Fruit fly (Drosophila melanogaster) whole organism, embryonic: Measurements from ENCODE around the gene Sec15.

Experiments used
- Adf1 ChIP-seq: fragments of 200-800 bp; sonication (Bioruptor generic); IDR thresholded peaks from 2 replicates; pipeline ENCODE4 v1.3.6; 2022; ENCODE audit warnings: missing biosample characterization, missing genetic modification characterization
- Atf-2 ChIP-seq: fragments of 200-800 bp; sonication (Bioruptor generic); optimal IDR thresholded peaks from 2 replicates; lab custom pipeline; 2016; ENCODE audit warnings: missing biosample characterization, missing genetic modification characterization
- BEAF-32 ChIP-seq: fragments of 200-800 bp; sonication (Bioruptor generic); optimal IDR thresholded peaks from 3 replicates; lab custom pipeline; 2017; ENCODE audit warnings: missing biosample characterization, missing genetic modification characterization, mild to moderate bottlenecking, moderate library complexity, missing genetic modification reagents
- CG10543 ChIP-seq: fragments of 200-800 bp; sonication (Bioruptor generic); optimal IDR thresholded peaks from 3 replicates; lab custom pipeline; 2017; ENCODE audit warnings: missing biosample characterization, mild to moderate bottlenecking, missing genetic modification characterization, moderate library complexity
- CG10565 ChIP-seq: fragments of 200-800 bp; sonication (Bioruptor generic); optimal IDR thresholded peaks from 3 replicates; lab custom pipeline; 2016; ENCODE audit warnings: missing biosample characterization, mild to moderate bottlenecking, missing genetic modification characterization
- CG11247 ChIP-seq: fragments of 200-800 bp; sonication (Bioruptor generic); IDR thresholded peaks from 2 replicates; pipeline ENCODE4 v1.3.6; 2022; ENCODE audit warnings: missing biosample characterization, missing genetic modification characterization
- CG1233 ChIP-seq: fragments of 200-800 bp; sonication (Bioruptor generic); optimal IDR thresholded peaks from 4 replicates; lab custom pipeline; 2018; ENCODE audit warnings: missing biosample characterization, mild to moderate bottlenecking, missing genetic modification characterization
- CG15269 ChIP-seq: fragments of 200-800 bp; sonication (Bioruptor generic); optimal IDR thresholded peaks from 2 replicates; lab custom pipeline; 2018; ENCODE audit warnings: missing biosample characterization, mild to moderate bottlenecking, missing genetic modification characterization, moderate library complexity
- CG15601 ChIP-seq: fragments of 200-800 bp; sonication (Bioruptor generic); optimal IDR thresholded peaks from 3 replicates; lab custom pipeline; 2019; ENCODE audit warnings: missing biosample characterization, mild to moderate bottlenecking, missing genetic modification characterization, moderate library complexity
- CG17186 ChIP-seq: fragments of 200-800 bp; sonication (Bioruptor generic); optimal IDR thresholded peaks from 3 replicates; lab custom pipeline; 2017; ENCODE audit warnings: missing biosample characterization, missing genetic modification reagents, missing genetic modification characterization
- CG17612 ChIP-seq: fragments of 200-800 bp; sonication (Bioruptor generic); IDR thresholded peaks from 2 replicates; pipeline ENCODE4 v1.3.6; 2022; ENCODE audit warnings: missing biosample characterization, missing genetic modification characterization
- CG18262 ChIP-seq: fragments of 200-800 bp; optimal IDR thresholded peaks from 3 replicates; lab custom pipeline; 2019; ENCODE audit warnings: missing biosample characterization, mild to moderate bottlenecking, missing genetic modification characterization, moderate library complexity
- CG18764 ChIP-seq: fragments of 200-800 bp; sonication (Bioruptor generic); optimal IDR thresholded peaks from 3 replicates; lab custom pipeline; 2016; ENCODE audit warnings: missing biosample characterization, missing genetic modification characterization
- CG3163 ChIP-seq: fragments of 200-800 bp; sonication (Bioruptor generic); optimal IDR thresholded peaks from 3 replicates; lab custom pipeline; 2016; ENCODE audit warnings: missing biosample characterization, missing genetic modification characterization
- CG42726 ChIP-seq: fragments of 200-800 bp; sonication (Bioruptor generic); IDR thresholded peaks from 2 replicates; pipeline ENCODE4 v1.3.6; 2022; ENCODE audit warnings: missing biosample characterization, missing genetic modification characterization; ENCODE audit not compliant: partially characterized antibody
- CG4820 ChIP-seq: fragments of 200-800 bp; sonication (Bioruptor generic); optimal IDR thresholded peaks from 3 replicates; lab custom pipeline; 2016; ENCODE audit warnings: missing biosample characterization, missing genetic modification characterization
- CG5245 ChIP-seq: fragments of 200-800 bp; sonication (Bioruptor generic); optimal IDR thresholded peaks from 3 replicates; lab custom pipeline; 2016; ENCODE audit warnings: missing biosample characterization, missing genetic modification characterization
- CG8944 ChIP-seq: fragments of 200-800 bp; sonication (Bioruptor generic); optimal IDR thresholded peaks from 3 replicates; lab custom pipeline; 2016; ENCODE audit warnings: missing biosample characterization, missing genetic modification characterization
- Deaf1 ChIP-seq: fragments of 200-800 bp; optimal IDR thresholded peaks from 3 replicates; lab custom pipeline; 2019; ENCODE audit warnings: missing biosample characterization, mild to moderate bottlenecking, missing genetic modification characterization, moderate library complexity
- Doc3 ChIP-seq: fragments of 200-800 bp; sonication (Bioruptor generic); IDR thresholded peaks from 3 replicates; pipeline ENCODE4 v1.3.6; 2022; ENCODE audit warnings: missing biosample characterization, missing genetic modification characterization; ENCODE audit not compliant: partially characterized antibody
- E2f1 ChIP-seq: fragments of 200-800 bp; sonication (Bioruptor generic); IDR thresholded peaks from 2 replicates; pipeline ENCODE4 v1.3.6; 2022; ENCODE audit warnings: missing biosample characterization, missing genetic modification characterization
- Fer2 ChIP-seq: fragments of 200-800 bp; sonication (Bioruptor generic); optimal IDR thresholded peaks from 2 replicates; lab custom pipeline; 2018; ENCODE audit warnings: missing biosample characterization, mild to moderate bottlenecking, missing genetic modification characterization, moderate library complexity
- HLH4C ChIP-seq: fragments of 200-800 bp; sonication (Bioruptor generic); IDR thresholded peaks from 3 replicates; pipeline ENCODE4 v1.3.6; 2022; ENCODE audit warnings: missing biosample characterization, missing genetic modification characterization; ENCODE audit not compliant: partially characterized antibody
- Kr ChIP-seq: fragments of 200-800 bp; sonication (Bioruptor generic); optimal IDR thresholded peaks from 2 replicates; lab custom pipeline; 2017; ENCODE audit warnings: missing biosample characterization, mild to moderate bottlenecking, missing genetic modification characterization
- Oaz ChIP-seq: fragments of 200-800 bp; sonication (Bioruptor generic); IDR thresholded peaks from 2 replicates; pipeline ENCODE4 v1.3.6; 2022; ENCODE audit warnings: missing biosample characterization, missing genetic modification characterization
- Ssrp ChIP-seq: fragments of 200-800 bp; sonication (Bioruptor generic); optimal IDR thresholded peaks from 2 replicates; lab custom pipeline; 2018; ENCODE audit warnings: missing biosample characterization, mild to moderate bottlenecking, missing genetic modification characterization, moderate library complexity
- ato ChIP-seq: fragments of 200-800 bp; sonication (Bioruptor generic); IDR thresholded peaks from 2 replicates; pipeline ENCODE4 v1.3.6; 2022; ENCODE audit warnings: missing biosample characterization, missing genetic modification characterization; ENCODE audit not compliant: partially characterized antibody
- br ChIP-seq: fragments of >200 bp; optimal IDR thresholded peaks from 2 replicates; lab custom pipeline; 2017
- chinmo ChIP-seq: fragments of 200-800 bp; sonication (Bioruptor generic); IDR thresholded peaks from 4 replicates; pipeline ENCODE4 v1.3.6; 2022; ENCODE audit warnings: missing biosample characterization, missing genetic modification characterization; ENCODE audit not compliant: partially characterized antibody
- croc ChIP-seq: fragments of 200-800 bp; sonication (Bioruptor generic); conservative IDR thresholded peaks from 3 replicates; pipeline ENCODE4 v1.3.6; 2022; ENCODE audit warnings: missing biosample characterization, missing genetic modification characterization
- cwo ChIP-seq: fragments of 200-800 bp; sonication (Bioruptor generic); optimal IDR thresholded peaks from 3 replicates; lab custom pipeline; 2017; ENCODE audit warnings: missing biosample characterization, missing genetic modification characterization, mild to moderate bottlenecking, moderate library complexity, missing genetic modification reagents
- disco-r ChIP-seq: fragments of 200-800 bp; sonication (Bioruptor generic); optimal IDR thresholded peaks from 2 replicates; lab custom pipeline; 2016; ENCODE audit warnings: missing biosample characterization, missing genetic modification characterization
- dm ChIP-seq: fragments of 200-800 bp; sonication (Bioruptor generic); optimal IDR thresholded peaks from 3 replicates; lab custom pipeline; 2016; ENCODE audit warnings: missing biosample characterization, missing genetic modification characterization
- exex ChIP-seq: fragments of 200-800 bp; sonication (Bioruptor generic); optimal IDR thresholded peaks from 4 replicates; lab custom pipeline; 2018; ENCODE audit warnings: missing biosample characterization, mild to moderate bottlenecking, missing genetic modification characterization, moderate library complexity
- fd102C ChIP-seq: fragments of 200-800 bp; sonication (Bioruptor generic); optimal IDR thresholded peaks from 2 replicates; lab custom pipeline; 2018; ENCODE audit warnings: missing biosample characterization, mild to moderate bottlenecking, missing genetic modification characterization, moderate library complexity
- fu2 ChIP-seq: fragments of 200-800 bp; sonication (Bioruptor generic); optimal IDR thresholded peaks from 2 replicates; lab custom pipeline; 2016; ENCODE audit warnings: missing biosample characterization, missing genetic modification characterization
- gsb-n ChIP-seq: fragments of 200-800 bp; sonication (Bioruptor generic); optimal IDR thresholded peaks from 3 replicates; lab custom pipeline; 2018; ENCODE audit warnings: missing biosample characterization, mild to moderate bottlenecking, missing genetic modification characterization
- hb ChIP-seq: fragments of 200-800 bp; sonication (Bioruptor generic); IDR thresholded peaks from 3 replicates; pipeline ENCODE4 v1.3.6; 2022; ENCODE audit warnings: missing biosample characterization, missing genetic modification characterization; ENCODE audit not compliant: partially characterized antibody
- hbn ChIP-seq: fragments of 200-800 bp; sonication (Bioruptor generic); IDR thresholded peaks from 2 replicates; pipeline ENCODE4 v1.3.6; 2022; ENCODE audit warnings: missing biosample characterization, missing genetic modification characterization; ENCODE audit not compliant: partially characterized antibody
- kay ChIP-seq: fragments of 200-800 bp; sonication (Bioruptor generic); optimal IDR thresholded peaks from 2 replicates; lab custom pipeline; 2016; ENCODE audit warnings: missing biosample characterization, missing genetic modification characterization
- kni ChIP-seq: fragments of 200-800 bp; sonication (Bioruptor generic); optimal IDR thresholded peaks from 3 replicates; lab custom pipeline; 2017; ENCODE audit warnings: mild to moderate bottlenecking, missing biosample characterization, missing genetic modification reagents, missing genetic modification characterization
- lov ChIP-seq, 2 experiments: fragments of 200-800 bp in 1 of 2; fragments of >200 bp in 1 of 2; sonication (Bioruptor generic) in 1 of 2; IDR thresholded peaks in 1 of 2; optimal IDR thresholded peaks in 1 of 2; 2 replicates in 1 of 2; 3 replicates in 1 of 2; pipeline versions ENCODE4 v1.3.6 to Lab custom; 2017 to 2022; ENCODE audit warnings: missing biosample characterization in 1 of 2, missing genetic modification characterization in 1 of 2
- ranshi ChIP-seq: fragments of 200-800 bp; sonication (Bioruptor generic); IDR thresholded peaks from 2 replicates; pipeline ENCODE4 v1.3.6; 2022; ENCODE audit warnings: missing biosample characterization, missing genetic modification characterization
- rib ChIP-seq: fragments of 200-800 bp; sonication (Bioruptor generic); IDR thresholded peaks from 2 replicates; pipeline ENCODE4 v1.3.6; 2022; ENCODE audit warnings: missing biosample characterization, missing genetic modification characterization
- sd ChIP-seq: fragments of 200-800 bp; sonication (Bioruptor generic); optimal IDR thresholded peaks from 3 replicates; lab custom pipeline; 2018; ENCODE audit warnings: missing biosample characterization, mild to moderate bottlenecking, missing genetic modification characterization, moderate library complexity
- stc ChIP-seq: fragments of 200-800 bp; sonication (Bioruptor generic); IDR thresholded peaks from 2 replicates; pipeline ENCODE4 v1.3.6; 2022; ENCODE audit warnings: missing biosample characterization, missing genetic modification characterization
- sug ChIP-seq: fragments of 200-800 bp; optimal IDR thresholded peaks from 2 replicates; lab custom pipeline; 2019; ENCODE audit warnings: missing biosample characterization, mild to moderate bottlenecking, missing genetic modification characterization, moderate library complexity
- trem ChIP-seq: fragments of 200-800 bp; optimal IDR thresholded peaks from 3 replicates; lab custom pipeline; 2019; ENCODE audit warnings: missing biosample characterization, mild to moderate bottlenecking, missing genetic modification characterization, moderate library complexity
- wek ChIP-seq: fragments of 200-800 bp; sonication (Bioruptor generic); optimal IDR thresholded peaks from 3 replicates; lab custom pipeline; 2018; ENCODE audit warnings: missing biosample characterization, mild to moderate bottlenecking, missing genetic modification characterization, moderate library complexity

The Sec15 gene

dm6 chr3R:21111046-21111480, 3.3 kb upstream of the Sec15 start, which contains the start of gene Rab11 (continued):
- TF ChIP-seq Adf1 (GFP tag; lab: Robert Waterston, UW) (no peak), CG18262 (tag; lab: Kevin White, UChicago) (peak; percentile 63), Deaf1 (tag; lab: Kevin White, UChicago) (peak; percentile 34), gsb-n (tag; lab: Kevin White, UChicago) (peak; percentile 15), kay (GFP tag; lab: Kevin White, UChicago) (peak; percentile 66), HLH4C (GFP tag; lab: Robert Waterston, UW) (peak; percentile 89), CG17186 (GFP tag; lab: Kevin White, UChicago) (no peak), Atf-2 (GFP tag; lab: Kevin White, UChicago) (peak; percentile 24), CG17612 (GFP tag; lab: Robert Waterston, UW) (no peak), CG5245 (no peak), chinmo (GFP tag; lab: Robert Waterston, UW) (peak; percentile 61; the same call in 3 of the 4 replicates), Fer2 (tag; lab: Kevin White, UChicago) (peak; percentile 13), sd (tag; lab: Kevin White, UChicago) (peak; percentile 21), Doc3 (GFP tag; lab: Robert Waterston, UW) (peak; percentile 93; the same call in 2 of the 3 replicates), lov (optimal IDR thresholded peaks at IDR 0.05; lab: Kevin White, UChicago) (no peak), lov (GFP tag; IDR thresholded peaks at IDR 0.05; lab: Robert Waterston, UW) (no peak), fu2 (peak; percentile 20), CG8944 (GFP tag; lab: Kevin White, UChicago) (peak; percentile 34), exex (tag; lab: Kevin White, UChicago) (peak; percentile 51), CG18764 (GFP tag; lab: Kevin White, UChicago) (no peak), disco-r (no peak), br (no peak), Ssrp (tag; lab: Kevin White, UChicago) (peak; percentile 12), CG11247 (GFP tag; lab: Robert Waterston, UW) (0 out of 2 replicates have a peak, but pooled peaks have one; percentile 26), ato (GFP tag; lab: Robert Waterston, UW) (peak; percentile 17; the same call in 1 of the 2 replicates), BEAF-32 (GFP tag; lab: Kevin White, UChicago) (peak; percentile 93), kni (GFP tag; lab: Kevin White, UChicago) (peak; percentile 54), ranshi (GFP tag; lab: Robert Waterston, UW) (no peak; the same call in 1 of the 2 replicates), CG1233 (GFP tag; lab: Kevin White, UChicago) (peak; percentile 39), CG15601 (tag; lab: Kevin White, UChicago) (peak; percentile 26), CG4820 (GFP tag; lab: Kevin White, UChicago) (peak; percentile 80), CG15269 (tag; lab: Kevin White, UChicago) (peak; percentile 45), CG10543 (GFP tag; lab: Kevin White, UChicago) (peak; percentile 50), wek (no peak), hbn (GFP tag; lab: Robert Waterston, UW) (peak; percentile 86), hb (GFP tag; lab: Robert Waterston, UW) (peak; percentile 81), CG3163 (no peak)
- TF ChIP-seq, all 482 proteins: peak for 223

- TF ChIP-seq fd102C (GFP tag; lab: Kevin White, UChicago), result no peak
- TF ChIP-seq E2f1, result no peak
- TF ChIP-seq cwo (GFP tag; lab: Kevin White, UChicago), result peak; percentile 60
- TF ChIP-seq CG42726 (GFP tag; lab: Robert Waterston, UW), result no peak
- TF ChIP-seq Kr (GFP tag; lab: Kevin White, UChicago), result no peak
- TF ChIP-seq stc (GFP tag; lab: Robert Waterston, UW), result no peak
- no peak for TF ChIP-seq trem
- TF ChIP-seq CG11247 (GFP tag; lab: Robert Waterston, UW), result no peak
- no peak for TF ChIP-seq CG10565
- peak; percentile 19 for TF ChIP-seq sug (tag; lab: Kevin White, UChicago)
- TF ChIP-seq dm (GFP tag; lab: Kevin White, UChicago), result no peak
- TF ChIP-seq rib (GFP tag; lab: Robert Waterston, UW), result no peak
- peak; percentile 4 for TF ChIP-seq sd (tag; lab: Kevin White, UChicago)
- TF ChIP-seq exex (tag; lab: Kevin White, UChicago), result peak; percentile 77
- TF ChIP-seq croc (GFP tag; lab: Robert Waterston, UW), result no peak
- TF ChIP-seq Oaz, result no peak
These were observed 1.9 kb upstream of the Sec15 start for dm6 chr3R:21109712-21110111.
